Worm (Caenorhabditis elegans) whole organism, young adult: ENCODE data around the gene Y43F8B.7.

Experiments used
- B0035.1 ChIP-seq: sonication (generic microtip); optimal IDR thresholded peaks from 2 replicates; lab custom pipeline; 2016; ENCODE audit warnings: missing genetic modification characterization, mild to moderate bottlenecking, missing compliant biosample characterization, missing genotype, missing genetic modification reagents
- F10E7.11 ChIP-seq: sonication (generic microtip); optimal IDR thresholded peaks from 2 replicates; lab custom pipeline; 2017; ENCODE audit warnings: mild to moderate bottlenecking, missing genetic modification characterization, moderate library complexity, missing compliant biosample characterization
- F23B12.7 ChIP-seq: sonication (generic microtip); optimal IDR thresholded peaks from 2 replicates; lab custom pipeline; 2017; ENCODE audit warnings: missing genetic modification characterization, mild to moderate bottlenecking, missing compliant biosample characterization, antibody characterized with exemption, moderate library complexity; ENCODE audit not compliant: insufficient read depth
- F37B4.10 ChIP-seq: fragments of 200-800 bp; sonication (Bioruptor generic); IDR thresholded peaks from 2 replicates; pipeline ENCODE4 v1.3.6; 2022; ENCODE audit warnings: missing genetic modification characterization, missing compliant biosample characterization
- Y53F4B.3 ChIP-seq: fragments of 200-800 bp; sonication (Bioruptor generic); IDR thresholded peaks from 2 replicates; pipeline ENCODE4 v1.3.6; 2022; ENCODE audit warnings: missing genetic modification reagents, missing genetic modification characterization, missing compliant biosample characterization
- Y56A3A.18 ChIP-seq: fragments of 200-800 bp; sonication (Bioruptor generic); IDR thresholded peaks from 2 replicates; pipeline ENCODE4 v1.3.6; 2022; ENCODE audit warnings: missing genetic modification reagents, missing genetic modification characterization, missing compliant biosample characterization
- cebp-1 ChIP-seq, 2 experiments: fragments of 200-800 bp in 1 of 2; sonication (Bioruptor generic) in 1 of 2; sonication (generic microtip) in 1 of 2; IDR thresholded peaks in 1 of 2; optimal IDR thresholded peaks in 1 of 2; 2 replicates each; pipeline versions ENCODE4 v1.3.6 to Lab custom; 2017 to 2022; ENCODE audit warnings: missing compliant biosample characterization in 2 of 2, missing genetic modification characterization in 2 of 2, mild to moderate bottlenecking in 1 of 2, missing genetic modification reagents in 1 of 2, moderate library complexity in 1 of 2
- cebp-2 ChIP-seq: fragments of 200-800 bp; sonication (Bioruptor generic); IDR thresholded peaks from 2 replicates; pipeline ENCODE4 v1.3.6; 2022; ENCODE audit warnings: missing genetic modification characterization, missing compliant biosample characterization
- ceh-91 ChIP-seq: fragments of 200-800 bp; sonication (Bioruptor generic); IDR thresholded peaks from 2 replicates; pipeline ENCODE4 v1.3.6; 2022; ENCODE audit warnings: missing genetic modification reagents, missing genetic modification characterization, missing compliant biosample characterization
- chd-7 ChIP-seq: sonication (generic microtip); optimal IDR thresholded peaks from 2 replicates; lab custom pipeline; 2016; ENCODE audit warnings: mild to moderate bottlenecking, missing genetic modification characterization, moderate library complexity, missing compliant biosample characterization
- efl-1 ChIP-seq: fragments of 150-350 bp; optimal IDR thresholded peaks from 2 replicates; lab custom pipeline; 2014; ENCODE audit warnings: missing biosample characterization, missing genetic modification reagents, missing genetic modification characterization
- egl-18 ChIP-seq: fragments of 200-800 bp; sonication (Bioruptor generic); IDR thresholded peaks from 2 replicates; pipeline ENCODE4 v1.3.6; 2022; ENCODE audit warnings: missing genetic modification reagents, missing genetic modification characterization, missing compliant biosample characterization
- fkh-3 ChIP-seq: sonication (generic microtip); optimal IDR thresholded peaks from 2 replicates; lab custom pipeline; 2016; ENCODE audit warnings: mild to moderate bottlenecking, missing genetic modification characterization, missing compliant biosample characterization
- gei-17 ChIP-seq: fragments of 200-800 bp; sonication (Bioruptor generic); optimal IDR thresholded peaks from 2 replicates; lab custom pipeline; 2018; ENCODE audit warnings: mild to moderate bottlenecking, missing genetic modification characterization, missing compliant biosample characterization
- hrde-1 ChIP-seq: sonication (generic microtip); optimal IDR thresholded peaks from 2 replicates; lab custom pipeline; 2016; ENCODE audit warnings: missing genetic modification characterization, mild to moderate bottlenecking, missing compliant biosample characterization, moderate library complexity, missing genotype, missing genetic modification reagents, borderline replicate concordance
- hsf-1 ChIP-seq: fragments of 200-800 bp; sonication (Bioruptor generic); IDR thresholded peaks from 2 replicates; pipeline ENCODE4 v1.3.6; 2022; ENCODE audit warnings: missing genetic modification reagents, missing genetic modification characterization, missing compliant biosample characterization
- let-526 ChIP-seq: fragments of 200-800 bp; sonication (Bioruptor generic); IDR thresholded peaks from 2 replicates; pipeline ENCODE4 v1.3.6; 2022; ENCODE audit warnings: missing genetic modification reagents, missing genetic modification characterization, missing compliant biosample characterization
- lin-54 ChIP-seq: fragments of 200-800 bp; sonication (Bioruptor generic); optimal IDR thresholded peaks from 2 replicates; lab custom pipeline; 2018; ENCODE audit warnings: mild to moderate bottlenecking, missing genetic modification characterization, missing compliant biosample characterization
- lsy-27 ChIP-seq: sonication (generic microtip); optimal IDR thresholded peaks from 2 replicates; lab custom pipeline; 2017; ENCODE audit warnings: missing genetic modification characterization, mild to moderate bottlenecking, missing compliant biosample characterization, antibody characterized with exemption, missing genotype, borderline replicate concordance; ENCODE audit not compliant: insufficient read depth
- mes-4 ChIP-seq: sonication (generic microtip); optimal IDR thresholded peaks from 2 replicates; lab custom pipeline; 2016; ENCODE audit warnings: missing genotype, missing genetic modification characterization, missing compliant biosample characterization
- mxl-1 ChIP-seq: sonication (generic microtip); optimal IDR thresholded peaks from 2 replicates; lab custom pipeline; 2016; ENCODE audit warnings: missing genetic modification characterization, missing compliant biosample characterization
- nfya-1 ChIP-seq: sonication (generic microtip); optimal IDR thresholded peaks from 2 replicates; lab custom pipeline; 2017; ENCODE audit warnings: antibody characterized with exemption, missing compliant biosample characterization, missing genetic modification characterization, borderline replicate concordance; ENCODE audit not compliant: insufficient read depth
- nhr-80 ChIP-seq: sonication (generic microtip); optimal IDR thresholded peaks from 2 replicates; lab custom pipeline; 2016; ENCODE audit warnings: missing genetic modification characterization, missing compliant biosample characterization
- pha-4 ChIP-seq: fragments of 150-350 bp; sonication (generic microtip); optimal IDR thresholded peaks from 2 replicates; lab custom pipeline; 2014; ENCODE audit warnings: missing biosample characterization, missing genetic modification reagents, missing genetic modification characterization
- rcor-1 ChIP-seq: fragments of 200-800 bp; sonication (Bioruptor generic); IDR thresholded peaks from 2 replicates; pipeline ENCODE4 v1.3.6; 2022; ENCODE audit warnings: missing genetic modification reagents, missing genetic modification characterization, missing compliant biosample characterization
- rec-8 ChIP-seq, 2 experiments: sonication (generic microtip); optimal IDR thresholded peaks; 2 replicates each; lab custom pipeline; 2016; ENCODE audit warnings: mild to moderate bottlenecking in 2 of 2, missing genetic modification characterization in 2 of 2, missing genetic modification reagents in 2 of 2, missing genotype in 2 of 2, missing biosample characterization in 1 of 2, missing compliant biosample characterization in 1 of 2, moderate library complexity in 1 of 2
- sdz-38 ChIP-seq: sonication (generic microtip); optimal IDR thresholded peaks from 2 replicates; lab custom pipeline; 2016; ENCODE audit warnings: missing genotype, missing genetic modification characterization, missing compliant biosample characterization
- unc-62 ChIP-seq: fragments of 150-350 bp; optimal IDR thresholded peaks from 2 replicates; lab custom pipeline; 2014; ENCODE audit warnings: missing biosample characterization, missing genetic modification reagents, missing genetic modification characterization
- xnd-1 ChIP-seq: sonication (generic microtip); optimal IDR thresholded peaks from 2 replicates; lab custom pipeline; 2016; ENCODE audit warnings: missing genotype, missing genetic modification reagents, missing genetic modification characterization, missing compliant biosample characterization
- ztf-18 ChIP-seq: sonication (generic microtip); optimal IDR thresholded peaks from 2 replicates; lab custom pipeline; 2016; ENCODE audit warnings: missing genotype, mild to moderate bottlenecking, missing genetic modification characterization, missing compliant biosample characterization
- ztf-25 ChIP-seq: fragments of 200-800 bp; sonication (Bioruptor generic); IDR thresholded peaks from 2 replicates; pipeline ENCODE4 v1.3.6; 2022; ENCODE audit warnings: missing genetic modification reagents, missing genetic modification characterization, missing compliant biosample characterization

Gene Y43F8B.7

DNA sequence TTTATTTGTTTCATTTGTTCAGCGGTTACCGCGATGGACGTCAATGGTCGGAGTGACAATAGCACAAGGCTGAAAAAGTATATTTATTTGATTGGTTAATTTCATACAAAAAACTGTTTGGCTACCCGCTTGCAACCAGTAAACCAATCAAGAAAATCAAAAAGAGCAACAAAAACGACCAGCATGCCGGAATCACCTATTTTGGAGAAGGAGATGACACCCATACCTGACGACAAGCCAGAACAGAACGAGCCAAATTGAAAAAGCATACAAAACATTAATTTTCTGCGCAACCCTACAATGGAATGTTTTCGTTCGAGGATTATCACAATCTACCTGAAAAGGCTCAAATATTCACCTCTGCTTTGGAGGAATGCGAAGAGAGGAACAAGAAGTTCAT lies at the start of gene Y43F8B.7:
TSS of gene Y43F8B.7 (plus strand) at position 301 of the 400 bp plus-strand sequence.
- TF ChIP-seq lsy-27 (tag; lab: Kevin White, UChicago) = no peak
- TF ChIP-seq gei-17 (GFP tag; lab: Kevin White, UChicago) = no peak
- TF ChIP-seq sdz-38 (tag; lab: Kevin White, UChicago) = no peak
- TF ChIP-seq efl-1 (GFP tag; lab: Kevin White, UChicago) = no peak
- TF ChIP-seq Y56A3A.18 (GFP tag; lab: Robert Waterston, UW) = no peak
- no peak for TF ChIP-seq pha-4 (tag; lab: Kevin White, UChicago)
- no peak for TF ChIP-seq ztf-25

DNA sequence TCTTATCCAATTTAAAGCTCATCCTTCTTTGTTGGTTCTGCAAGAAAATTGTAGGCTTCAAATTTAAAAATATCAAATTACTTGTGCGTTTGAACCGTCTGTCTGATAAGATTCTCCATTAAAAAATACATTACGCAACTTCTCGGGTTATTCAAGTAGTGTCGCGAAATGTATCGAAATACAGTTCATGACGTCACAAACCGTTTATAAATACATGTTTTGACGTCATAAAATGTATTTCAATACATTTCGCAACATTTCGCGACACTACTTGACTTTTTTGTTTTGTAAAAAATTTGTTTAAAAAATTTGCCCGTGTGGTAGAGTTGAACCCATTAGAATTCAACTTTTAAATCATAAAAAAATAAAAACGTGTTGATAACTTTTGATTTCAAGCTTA lies 47.0 kb upstream of the Y43F8B.7 start:
- peak; percentile 3 for TF ChIP-seq unc-62 (GFP tag; lab: Kevin White, UChicago)
- TF ChIP-seq ztf-18 (tag; lab: Kevin White, UChicago) = no peak
- TF ChIP-seq F37B4.10 (GFP tag; lab: Robert Waterston, UW) = no peak
- TF ChIP-seq cebp-1 (GFP tag; IDR thresholded peaks at IDR 0.05; lab: Robert Waterston, UW) = peak; percentile 36; the same call in 1 of the 2 replicates
- TF ChIP-seq cebp-1 (tag; optimal IDR thresholded peaks at IDR 0.05; lab: Kevin White, UChicago) = peak; percentile 88
- no peak for TF ChIP-seq Y53F4B.3 (GFP tag; lab: Robert Waterston, UW)
- no peak for TF ChIP-seq B0035.1
- TF ChIP-seq, all 124 proteins: peak for 2

DNA sequence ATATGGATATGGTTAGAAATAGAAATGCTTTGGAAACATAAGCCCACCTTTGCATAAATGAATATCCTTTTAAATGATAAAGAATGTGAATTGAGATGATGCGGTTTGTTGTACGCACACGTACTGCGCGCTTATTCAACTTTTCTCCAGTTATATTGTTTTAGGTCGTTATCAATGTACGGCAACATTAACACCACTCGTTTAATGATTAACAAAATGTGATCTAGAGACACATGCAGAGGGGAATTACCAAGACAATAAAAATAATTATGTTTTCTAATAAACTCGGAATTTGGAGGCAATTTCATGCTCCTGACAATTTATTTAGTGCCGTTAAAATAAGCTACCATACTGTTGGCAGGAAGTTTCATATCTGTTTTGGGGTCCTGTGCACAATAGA lies 45.1 kb upstream of the Y43F8B.7 start, which contains the start of gene M04C3.1:
TSS of gene M04C3.1 (minus strand) at position 164 of the 400 bp plus-strand sequence.
- TF ChIP-seq fkh-3 (tag; lab: Kevin White, UChicago) = no peak
- TF ChIP-seq nhr-80 (tag; lab: Kevin White, UChicago) = peak; percentile 23

DNA sequence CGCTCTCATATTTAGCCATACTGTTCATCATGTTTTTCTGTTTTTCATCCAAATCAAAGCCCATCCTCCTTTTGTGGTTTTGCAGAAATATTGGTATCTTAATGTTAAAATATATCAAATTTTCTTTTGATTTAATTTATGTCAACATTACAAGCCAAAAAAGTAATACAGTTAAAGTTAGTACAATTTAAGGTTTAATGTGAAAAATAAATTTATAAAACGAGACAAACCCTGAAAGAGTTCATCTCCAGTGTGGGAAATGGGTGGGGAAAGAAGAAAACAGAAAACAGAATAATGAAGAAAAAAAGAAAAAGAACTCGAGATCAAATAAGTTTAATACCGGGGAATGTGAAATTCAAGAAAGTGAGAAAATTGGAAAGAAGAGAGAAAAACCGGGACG lies 41.8 kb upstream of the Y43F8B.7 start, which contains the start of gene M04C3.2:
TSS of gene M04C3.2 (minus strand) at position 101 of the 400 bp plus-strand sequence.
- TF ChIP-seq let-526 (GFP tag; lab: Robert Waterston, UW) (no peak), ceh-91 (no peak), rec-8 (tag; optimal IDR thresholded peaks at IDR 0.05; lab: Kevin White, UChicago) (no peak), F23B12.7 (tag; lab: Kevin White, UChicago) (no peak), hsf-1 (GFP tag; lab: Robert Waterston, UW) (no peak)

DNA sequence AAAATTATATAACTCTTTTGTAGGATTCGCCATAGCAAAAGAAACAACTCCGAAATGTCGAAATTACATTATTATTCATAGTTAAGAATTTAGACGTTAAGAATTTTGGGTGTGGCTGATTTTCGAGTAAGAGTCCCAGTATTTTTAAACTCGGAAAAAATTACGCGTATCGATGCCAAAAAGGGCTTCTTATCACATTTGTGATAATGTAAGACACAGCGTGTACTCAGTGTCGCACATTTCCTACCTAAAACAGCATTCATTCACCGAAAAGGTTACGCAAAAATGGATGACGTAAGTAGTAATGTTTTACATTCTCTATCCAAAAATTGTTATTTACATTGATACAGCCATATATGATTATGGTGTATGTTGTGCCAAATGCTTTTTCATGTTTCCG lies 41.0 kb upstream of the Y43F8B.7 start, which contains the start of gene M04C3.5:
TSS of gene M04C3.5 (plus strand) at position 190 of the 400 bp plus-strand sequence.
- TF ChIP-seq rcor-1 (GFP tag; lab: Robert Waterston, UW) (no peak), nhr-80 (tag; lab: Kevin White, UChicago) (peak; percentile 23)
- TF ChIP-seq, all 124 proteins: peak for 1

DNA sequence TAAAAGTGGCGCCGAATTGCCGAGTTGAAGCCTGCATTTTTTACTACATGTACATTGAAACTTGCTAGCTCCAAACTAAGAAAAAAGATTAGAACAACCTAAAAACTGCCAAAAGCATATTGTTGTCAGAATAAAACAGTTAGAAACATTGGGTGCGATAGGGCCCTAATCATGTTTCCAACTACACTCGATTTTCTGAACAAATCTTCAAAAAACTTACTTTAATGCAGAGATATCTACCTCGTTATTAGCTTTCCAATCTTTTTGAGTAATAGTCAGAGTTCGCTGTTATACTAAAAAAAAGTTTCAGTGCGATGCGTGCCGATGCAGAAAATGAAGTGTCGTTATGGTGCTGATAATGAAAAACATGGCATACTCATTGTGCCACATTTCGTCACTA lies 34.9 kb upstream of the Y43F8B.7 start, which contains the start of the genes Y43F8B.13 and Y43F8B.14:
TSS of gene Y43F8B.13 (plus strand) at position 301 of the 400 bp plus-strand sequence.
TSS of gene Y43F8B.14 (minus strand) at position 322 of the 400 bp plus-strand sequence.
- TF ChIP-seq egl-18 (GFP tag; lab: Robert Waterston, UW) (no peak), mxl-1 (no peak), chd-7 (tag; lab: Kevin White, UChicago) (no peak), hrde-1 (tag; lab: Kevin White, UChicago) (no peak), cebp-2 (GFP tag; lab: Robert Waterston, UW) (no peak), ceh-91 (no peak), F10E7.11 (no peak), hsf-1 (GFP tag; lab: Robert Waterston, UW) (no peak), xnd-1 (tag; lab: Kevin White, UChicago) (no peak), nfya-1 (tag; lab: Kevin White, UChicago) (no peak), mes-4 (no peak), lin-54 (GFP tag; lab: Kevin White, UChicago) (no peak)
